Fruit fly (Drosophila melanogaster): ENCODE results near the gene CG5895.

Gene CG5895

DNA sequence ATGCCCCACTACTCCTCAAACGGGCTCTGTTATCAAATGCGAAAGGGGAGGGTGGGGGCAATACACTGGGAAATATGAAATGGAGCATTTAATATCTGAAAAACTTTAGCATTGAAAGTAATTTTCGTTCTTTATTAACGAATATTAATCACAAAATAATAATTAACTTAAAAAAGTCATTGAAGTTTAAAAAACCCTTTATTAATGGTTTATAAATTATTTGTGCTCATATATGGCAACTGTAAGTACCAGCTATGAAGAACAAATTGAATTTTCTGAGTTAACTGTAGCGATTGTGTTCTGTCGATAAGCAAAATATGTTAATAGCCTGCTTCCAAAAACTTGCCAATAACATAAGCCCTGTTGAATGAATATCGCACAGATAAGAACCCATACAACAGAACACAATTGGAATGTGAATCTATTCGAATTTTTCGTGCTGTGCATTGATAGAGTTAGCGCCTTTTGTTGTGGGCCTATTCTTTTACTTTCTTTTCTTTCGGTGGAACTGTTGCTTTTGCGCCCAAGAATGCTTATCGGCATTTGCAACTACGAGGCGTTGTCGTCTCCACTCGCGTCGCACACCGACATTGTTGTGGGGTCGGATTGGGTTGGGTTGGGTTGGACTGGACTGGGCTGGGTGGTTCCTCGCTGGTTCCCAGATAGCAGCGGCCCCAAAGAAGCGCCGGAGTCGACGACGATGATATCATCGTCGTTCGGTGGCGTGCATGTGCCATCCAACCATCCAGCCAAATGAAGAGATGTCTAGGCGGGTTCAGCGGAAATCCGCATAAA lies 25.7 kb downstream of the CG5895 start:
- TF ChIP-seq Smox (GFP tag; optimal IDR thresholded peaks at IDR 0.05), result no peak
- TF ChIP-seq CG32006 (GFP tag; optimal IDR thresholded peaks at IDR 0.05), result no peak
- no peak for TF ChIP-seq CG11762 (GFP tag; optimal IDR thresholded peaks at IDR 0.05; ENCODE audit: insufficient read depth)
- no peak for TF ChIP-seq cyc (GFP tag; optimal IDR thresholded peaks at IDR 0.05)
- TF ChIP-seq dsx (GFP tag; optimal IDR thresholded peaks at IDR 0.05; ENCODE audit: poor library complexity, severe bottlenecking), result peak; percentile 92
- TF ChIP-seq CG8319 (GFP tag; optimal IDR thresholded peaks at IDR 0.05), result no peak
- TF ChIP-seq CG6276 (GFP tag; optimal IDR thresholded peaks at IDR 0.05), result peak; percentile 54
- TF ChIP-seq fd59A (GFP tag; optimal IDR thresholded peaks at IDR 0.05), result peak; percentile 23
- TF ChIP-seq CG6792 (GFP tag; optimal IDR thresholded peaks at IDR 0.05), result peak; percentile 32
- no peak for TF ChIP-seq Eip93F (GFP tag; optimal IDR thresholded peaks at IDR 0.05)
- peak; percentile 58 for TF ChIP-seq acj6 (GFP tag; optimal IDR thresholded peaks at IDR 0.05)
- no peak for TF ChIP-seq Sox102F (GFP tag; optimal IDR thresholded peaks at IDR 0.05)
- TF ChIP-seq CG3032 (tag; optimal IDR thresholded peaks at IDR 0.05), result no peak
- no peak for TF ChIP-seq CG6854 (GFP tag; optimal IDR thresholded peaks at IDR 0.05)
- TF ChIP-seq spab (GFP tag; optimal IDR thresholded peaks at IDR 0.05), result no peak
- TF ChIP-seq net (GFP tag; optimal IDR thresholded peaks at IDR 0.05), result peak; percentile 24
- TF ChIP-seq Eip78C (GFP tag), result no peak
- no peak for TF ChIP-seq CG16779 (tag; optimal IDR thresholded peaks at IDR 0.05)
- TF ChIP-seq CG1621 (tag; optimal IDR thresholded peaks at IDR 0.05), result no peak
- no peak for TF ChIP-seq Met (GFP tag; optimal IDR thresholded peaks at IDR 0.05)
- TF ChIP-seq Lpt (GFP tag; optimal IDR thresholded peaks at IDR 0.05), result no peak
- TF ChIP-seq CG8632 (GFP tag; optimal IDR thresholded peaks at IDR 0.05), result peak; percentile 16
- no peak for TF ChIP-seq CG11294 (GFP tag; IDR thresholded peaks at IDR 0.05)
- TF ChIP-seq Sox15 (GFP tag; optimal IDR thresholded peaks at IDR 0.05), result no peak
- TF ChIP-seq OdsH (GFP tag; optimal IDR thresholded peaks at IDR 0.05), result peak; percentile 38
- TF ChIP-seq Hr4 (GFP tag; optimal IDR thresholded peaks at IDR 0.05), result peak; percentile 62
- TF ChIP-seq Gug (GFP tag; IDR thresholded peaks at IDR 0.05), result no peak
- peak; percentile 45 for TF ChIP-seq esn (GFP tag; optimal IDR thresholded peaks at IDR 0.05)
- TF ChIP-seq fd85E (GFP tag; optimal IDR thresholded peaks at IDR 0.05), result no peak
- no peak for TF ChIP-seq CG11902 (GFP tag; optimal IDR thresholded peaks at IDR 0.05)
- no peak for TF ChIP-seq fkh (GFP tag; optimal IDR thresholded peaks at IDR 0.05)
- no peak for TF ChIP-seq CG3919 (GFP tag; optimal IDR thresholded peaks at IDR 0.05)
- TF ChIP-seq svp (GFP tag), result peak; percentile 77
- no peak for TF ChIP-seq CG34406 (GFP tag; optimal IDR thresholded peaks at IDR 0.05)
- no peak for TF ChIP-seq Sox14 (GFP tag; optimal IDR thresholded peaks at IDR 0.05)
- no peak for TF ChIP-seq CG9139 (GFP tag; optimal IDR thresholded peaks at IDR 0.05)
- TF ChIP-seq ss (GFP tag; optimal IDR thresholded peaks at IDR 0.05), result no peak
- TF ChIP-seq CG10669 (GFP tag; optimal IDR thresholded peaks at IDR 0.05), result no peak
- no peak for TF ChIP-seq Ets96B (tag; optimal IDR thresholded peaks at IDR 0.05)
- no peak for TF ChIP-seq CG6163 (GFP tag; IDR thresholded peaks at IDR 0.05)
- TF ChIP-seq Blimp-1 (GFP tag; optimal IDR thresholded peaks at IDR 0.05), result no peak
- TF ChIP-seq CG4318 (GFP tag; optimal IDR thresholded peaks at IDR 0.05), result peak; percentile 56
- no peak for TF ChIP-seq pdm3 (GFP tag; optimal IDR thresholded peaks at IDR 0.05)
- peak; percentile 40; the same call in 2 of the 3 replicates for TF ChIP-seq CG8119 (GFP tag; IDR thresholded peaks at IDR 0.05)
- no peak for TF ChIP-seq achi (GFP tag; optimal IDR thresholded peaks at IDR 0.05)
- no peak for TF ChIP-seq dac (GFP tag; optimal IDR thresholded peaks at IDR 0.05)
- peak; percentile 7 for TF ChIP-seq vri (GFP tag; optimal IDR thresholded peaks at IDR 0.05)
- TF ChIP-seq Eip75B (GFP tag; optimal IDR thresholded peaks at IDR 0.05), result no peak
- TF ChIP-seq CG7368 (GFP tag; optimal IDR thresholded peaks at IDR 0.05), result no peak
- TF ChIP-seq salr (GFP tag; optimal IDR thresholded peaks at IDR 0.05), result peak in 1 of 2 experiments; percentile 49
- TF ChIP-seq CG15336 (GFP tag; IDR thresholded peaks at IDR 0.05), result no peak
